Worm (Caenorhabditis elegans): ENCODE results near the gene T01H10.11.

Gene T01H10.11

DNA sequence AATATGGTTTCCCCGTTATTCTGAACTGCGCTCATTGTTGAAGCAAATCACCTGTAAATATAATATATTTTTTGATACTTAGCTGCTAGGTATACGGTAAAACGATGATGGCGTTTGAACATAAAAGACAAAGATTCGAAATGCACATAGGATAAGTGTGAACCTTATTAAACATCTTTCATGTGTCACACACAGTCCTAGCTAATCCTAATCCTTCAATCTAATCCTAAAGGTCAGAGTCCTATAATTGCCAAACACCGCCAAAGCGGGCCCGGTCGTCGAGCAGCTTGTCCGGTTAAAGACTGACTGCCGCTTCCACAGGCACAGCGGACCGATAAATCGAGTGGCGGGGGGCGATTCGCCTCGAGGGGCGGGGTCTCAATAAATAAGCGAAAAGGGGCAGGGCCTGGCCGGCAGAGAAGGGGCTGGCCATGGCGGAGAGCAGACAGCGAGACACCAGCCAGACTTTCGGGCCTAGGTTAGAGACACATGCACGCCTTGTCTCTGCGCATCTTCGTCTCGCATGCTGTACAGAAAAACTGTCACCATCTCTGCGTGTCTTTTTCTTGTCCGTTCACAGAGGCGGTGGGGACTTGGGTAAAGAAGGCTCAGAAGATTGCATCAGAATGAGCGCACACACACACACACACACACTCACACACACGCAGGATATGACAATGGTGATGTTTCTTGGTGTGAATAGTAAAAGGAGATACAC is 48.5 kb downstream of the T01H10.11 start, which contains the start of gene F57G12.1 (continued):
- no peak for TF ChIP-seq sox-4 (tag; optimal IDR thresholded peaks at IDR 0.05)
- peak; percentile 20 for TF ChIP-seq F13H6.1 (tag; optimal IDR thresholded peaks at IDR 0.05)

ce11 chrX:12172482-12173134 is 49.4 kb downstream of the T01H10.11 start:
- TF ChIP-seq ceh-18 (tag; optimal IDR thresholded peaks at IDR 0.05) = no peak
- no peak for TF ChIP-seq ztf-16 (tag; optimal IDR thresholded peaks at IDR 0.05)
- no peak for TF ChIP-seq fkh-10 (GFP tag; optimal IDR thresholded peaks at IDR 0.05)
- TF ChIP-seq ahr-1 (tag; optimal IDR thresholded peaks at IDR 0.05) = no peak
- no peak for TF ChIP-seq nhr-232 (tag; optimal IDR thresholded peaks at IDR 0.05)
- no peak for TF ChIP-seq che-1 (tag; optimal IDR thresholded peaks at IDR 0.05)
- TF ChIP-seq K09A11.1 (tag; optimal IDR thresholded peaks at IDR 0.05; ENCODE audit: insufficient read depth) = no peak
- no peak for TF ChIP-seq pax-1 (tag; optimal IDR thresholded peaks at IDR 0.05)
- no peak for TF ChIP-seq ceh-19 (GFP tag; optimal IDR thresholded peaks at IDR 0.05)
- no peak for TF ChIP-seq dmd-4 (tag; optimal IDR thresholded peaks at IDR 0.05; ENCODE audit: borderline replicate concordance)
- no peak for TF ChIP-seq fax-1 (tag; optimal IDR thresholded peaks at IDR 0.05)
- TF ChIP-seq ceh-31 (tag; optimal IDR thresholded peaks at IDR 0.05) = no peak
- TF ChIP-seq sdc-2 (tag; optimal IDR thresholded peaks at IDR 0.05) = no peak
- TF ChIP-seq ceh-9 (tag; optimal IDR thresholded peaks at IDR 0.05) = no peak
- no peak for TF ChIP-seq unc-3 (GFP tag; conservative IDR thresholded peaks at IDR 0.05)
- no peak for TF ChIP-seq unc-3 (tag; optimal IDR thresholded peaks at IDR 0.05)

Measured in whole organism, late embryonic.